Fruit fly (Drosophila melanogaster): Measurements from ENCODE around the gene CG11983.

The CG11983 gene

DNA sequence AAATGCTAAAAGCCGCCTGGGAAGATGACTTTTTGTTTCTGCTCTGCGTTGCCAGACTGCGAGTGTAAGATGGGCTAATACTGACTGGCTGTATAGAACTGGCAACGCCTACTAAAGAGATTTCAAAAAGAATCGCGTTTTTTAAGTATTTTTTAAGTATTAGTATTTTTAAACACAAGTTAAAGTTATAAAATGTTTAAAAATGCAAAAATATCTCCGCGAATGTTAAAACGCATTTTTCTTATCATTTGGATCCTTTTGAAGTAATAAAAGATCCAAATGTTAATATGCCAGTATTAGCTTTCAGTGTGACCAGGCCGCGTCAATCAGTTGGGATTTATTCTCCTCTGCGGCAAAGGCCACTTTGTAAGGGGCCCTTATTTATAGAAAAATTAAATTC lies 2.0 kb upstream of the CG11983 start, which contains the start of the genes Prosbeta3 and Iru (continued):
- no peak for TF ChIP-seq Meics (GFP tag; optimal IDR thresholded peaks at IDR 0.05)
- TF ChIP-seq grau (tag; optimal IDR thresholded peaks at IDR 0.05), result peak; percentile 8
- no peak for TF ChIP-seq Deaf1 (tag; optimal IDR thresholded peaks at IDR 0.05)
- TF ChIP-seq Hr78 (GFP tag; optimal IDR thresholded peaks at IDR 0.05), result no peak
- TF ChIP-seq cwo (GFP tag; optimal IDR thresholded peaks at IDR 0.05), result no peak
- TF ChIP-seq NC2α (GFP tag; optimal IDR thresholded peaks at IDR 0.05), result no peak
- no peak for TF ChIP-seq CG3163 (GFP tag; optimal IDR thresholded peaks at IDR 0.05)
- no peak for TF ChIP-seq ftz-f1 (GFP tag; optimal IDR thresholded peaks at IDR 0.05)
- no peak for TF ChIP-seq Mes4 (GFP tag; optimal IDR thresholded peaks at IDR 0.05)
- no peak for TF ChIP-seq CG7357 (GFP tag; IDR thresholded peaks at IDR 0.05)
- TF ChIP-seq CG9876 (GFP tag; optimal IDR thresholded peaks at IDR 0.05), result no peak
- no peak for TF ChIP-seq hth (optimal IDR thresholded peaks at IDR 0.05)
- peak; percentile 42 for TF ChIP-seq CG17829 (tag; optimal IDR thresholded peaks at IDR 0.05)
- TF ChIP-seq CG10959 (GFP tag; IDR thresholded peaks at IDR 0.05), result no peak
- no peak for TF ChIP-seq Hsf (GFP tag; optimal IDR thresholded peaks at IDR 0.05)
- TF ChIP-seq CG16779 (GFP tag; IDR thresholded peaks at IDR 0.05), result no peak
- no peak for TF ChIP-seq CG2129 (GFP tag; IDR thresholded peaks at IDR 0.05; ENCODE audit: partially characterized antibody)
- peak in 1 of 2 experiments; percentile 45 for TF ChIP-seq Pdp1 (GFP tag; optimal IDR thresholded peaks at IDR 0.05)
- TF ChIP-seq Oli (tag; optimal IDR thresholded peaks at IDR 0.05), result no peak
- no peak for TF ChIP-seq usp (GFP tag; optimal IDR thresholded peaks at IDR 0.05)
- TF ChIP-seq bbx (GFP tag; IDR thresholded peaks at IDR 0.05; ENCODE audit: partially characterized antibody), result no peak
- no peak for TF ChIP-seq Antp (GFP tag; optimal IDR thresholded peaks at IDR 0.05)
- TF ChIP-seq CG13894 (tag; optimal IDR thresholded peaks at IDR 0.05), result peak; percentile 5
- no peak for TF ChIP-seq CG14014 (GFP tag; IDR thresholded peaks at IDR 0.05)
- no peak for TF ChIP-seq row (GFP tag; IDR thresholded peaks at IDR 0.05)
- no peak for TF ChIP-seq Taf1 (GFP tag; IDR thresholded peaks at IDR 0.05)
- TF ChIP-seq slp2 (GFP tag; optimal IDR thresholded peaks at IDR 0.05), result no peak
- no peak for TF ChIP-seq gsb-n (tag; optimal IDR thresholded peaks at IDR 0.05)
- TF ChIP-seq CG5180 (GFP tag; optimal IDR thresholded peaks at IDR 0.05), result no peak
- no peak for TF ChIP-seq ham (GFP tag; IDR thresholded peaks at IDR 0.05)
- TF ChIP-seq jigr1 (GFP tag; IDR thresholded peaks at IDR 0.05), result no peak
- TF ChIP-seq prd (optimal IDR thresholded peaks at IDR 0.05), result no peak
- no peak for TF ChIP-seq prd (GFP tag; IDR thresholded peaks at IDR 0.05)
- no peak for TF ChIP-seq CG1529 (GFP tag; optimal IDR thresholded peaks at IDR 0.05)
- no peak for TF ChIP-seq Dip2 (GFP tag; IDR thresholded peaks at IDR 0.05)
- TF ChIP-seq bab2 (GFP tag; optimal IDR thresholded peaks at IDR 0.05), result peak; percentile 32
- no peak for TF ChIP-seq CG1602 (GFP tag; optimal IDR thresholded peaks at IDR 0.05)
- peak; percentile 86 for TF ChIP-seq sens (GFP tag)
- TF ChIP-seq schlank (tag; optimal IDR thresholded peaks at IDR 0.05), result no peak
- no peak for TF ChIP-seq CG7372 (GFP tag; IDR thresholded peaks at IDR 0.05)
- no peak for TF ChIP-seq mld (GFP tag; IDR thresholded peaks at IDR 0.05; ENCODE audit: partially characterized antibody)
- TF ChIP-seq gcm2 (GFP tag; optimal IDR thresholded peaks at IDR 0.05), result no peak
- TF ChIP-seq Lpt (GFP tag; optimal IDR thresholded peaks at IDR 0.05), result no peak
- TF ChIP-seq CG4424 (GFP tag; optimal IDR thresholded peaks at IDR 0.05), result no peak
- no peak for TF ChIP-seq Vsx1 (GFP tag; optimal IDR thresholded peaks at IDR 0.05)
- no peak for TF ChIP-seq CG7928 (GFP tag; optimal IDR thresholded peaks at IDR 0.05)
- no peak for TF ChIP-seq CG16863 (GFP tag; optimal IDR thresholded peaks at IDR 0.05)
- no peak for TF ChIP-seq Asciz (GFP tag; optimal IDR thresholded peaks at IDR 0.05)
- TF ChIP-seq HmgD (GFP tag; optimal IDR thresholded peaks at IDR 0.05), result no peak
- TF ChIP-seq CG9609 (GFP tag; optimal IDR thresholded peaks at IDR 0.05), result no peak
- TF ChIP-seq CG11093 (GFP tag; IDR thresholded peaks at IDR 0.05), result no peak
- no peak for TF ChIP-seq CG17328 (GFP tag; IDR thresholded peaks at IDR 0.05)
- no peak for TF ChIP-seq CG4360 (GFP tag; IDR thresholded peaks at IDR 0.05)

All from whole organism, embryonic.